Fruit fly (Drosophila melanogaster) whole organism, embryonic: ENCODE results near the gene CG5445.

ENCODE experiments used
- Asciz ChIP-seq: fragments of 200-800 bp; sonication (Bioruptor generic); optimal IDR thresholded peaks from 2 replicates; lab custom pipeline; 2017; ENCODE audit warnings: missing biosample characterization, mild to moderate bottlenecking, missing genetic modification characterization, missing genetic modification reagents
- CG10274 ChIP-seq: fragments of 200-800 bp; sonication (Bioruptor generic); optimal IDR thresholded peaks from 3 replicates; lab custom pipeline; 2017; ENCODE audit warnings: missing biosample characterization, mild to moderate bottlenecking, missing genetic modification characterization
- CG10462 ChIP-seq: fragments of 200-800 bp; sonication (Bioruptor generic); optimal IDR thresholded peaks from 2 replicates; lab custom pipeline; 2016; ENCODE audit warnings: missing biosample characterization, missing genetic modification characterization
- CG11723 ChIP-seq: fragments of 200-800 bp; sonication (Bioruptor generic); optimal IDR thresholded peaks from 2 replicates; lab custom pipeline; 2017; ENCODE audit warnings: missing biosample characterization, mild to moderate bottlenecking, missing genetic modification characterization
- CG13624 ChIP-seq: fragments of 200-800 bp; sonication (Bioruptor generic); optimal IDR thresholded peaks from 2 replicates; lab custom pipeline; 2016; ENCODE audit warnings: missing biosample characterization, missing genetic modification characterization
- CG14014 ChIP-seq: fragments of 200-800 bp; sonication (Bioruptor generic); IDR thresholded peaks from 2 replicates; pipeline ENCODE4 v1.3.6; 2022; ENCODE audit warnings: missing biosample characterization, missing genetic modification characterization
- CG18262 ChIP-seq: fragments of 200-800 bp; optimal IDR thresholded peaks from 3 replicates; lab custom pipeline; 2019; ENCODE audit warnings: missing biosample characterization, mild to moderate bottlenecking, missing genetic modification characterization, moderate library complexity
- CG34422 ChIP-seq: fragments of 200-800 bp; sonication (Bioruptor generic); IDR thresholded peaks from 3 replicates; pipeline ENCODE4 v1.3.6; 2022; ENCODE audit warnings: missing biosample characterization, missing genetic modification characterization
- CG43689 ChIP-seq: fragments of 200-800 bp; sonication (Bioruptor generic); IDR thresholded peaks from 2 replicates; pipeline ENCODE4 v1.3.6; 2022; ENCODE audit warnings: missing biosample characterization, missing genetic modification characterization
- CG6254 ChIP-seq: fragments of 200-800 bp; sonication (Bioruptor generic); optimal IDR thresholded peaks from 3 replicates; lab custom pipeline; 2017; ENCODE audit warnings: mild to moderate bottlenecking, missing biosample characterization, missing genetic modification reagents, missing genetic modification characterization
- CG6272 ChIP-seq: fragments of 200-800 bp; sonication (Bioruptor generic); IDR thresholded peaks from 2 replicates; pipeline ENCODE4 v1.3.6; 2022; ENCODE audit warnings: missing biosample characterization, missing genetic modification characterization
- CG8281 ChIP-seq: fragments of 200-800 bp; sonication (Bioruptor generic); optimal IDR thresholded peaks from 2 replicates; lab custom pipeline; 2018; ENCODE audit warnings: missing biosample characterization, mild to moderate bottlenecking, missing genetic modification characterization, moderate library complexity
- CG8388 ChIP-seq: fragments of 200-800 bp; sonication (Bioruptor generic); optimal IDR thresholded peaks from 2 replicates; lab custom pipeline; 2019; ENCODE audit warnings: missing biosample characterization, mild to moderate bottlenecking, missing genetic modification characterization, moderate library complexity
- CG8944 ChIP-seq: fragments of 200-800 bp; sonication (Bioruptor generic); optimal IDR thresholded peaks from 3 replicates; lab custom pipeline; 2016; ENCODE audit warnings: missing biosample characterization, missing genetic modification characterization
- CG9215 ChIP-seq: fragments of 200-800 bp; sonication (Bioruptor generic); IDR thresholded peaks from 2 replicates; pipeline ENCODE4 v1.3.6; 2022; ENCODE audit warnings: missing biosample characterization, missing genetic modification characterization
- CG9727 ChIP-seq: fragments of 200-800 bp; sonication (Bioruptor generic); optimal IDR thresholded peaks from 3 replicates; lab custom pipeline; 2017; ENCODE audit warnings: missing biosample characterization, mild to moderate bottlenecking, missing genetic modification characterization
- CG9797 ChIP-seq: fragments of 200-800 bp; sonication (Bioruptor generic); optimal IDR thresholded peaks from 3 replicates; lab custom pipeline; 2018; ENCODE audit warnings: missing biosample characterization, mild to moderate bottlenecking, missing genetic modification characterization
- CoRest ChIP-seq: fragments of 200-800 bp; sonication (Bioruptor generic); optimal IDR thresholded peaks from 3 replicates; lab custom pipeline; 2018; ENCODE audit warnings: missing biosample characterization, mild to moderate bottlenecking, missing genetic modification characterization, moderate library complexity
- D19B ChIP-seq: fragments of 200-800 bp; sonication (Bioruptor generic); optimal IDR thresholded peaks from 2 replicates; lab custom pipeline; 2017; ENCODE audit warnings: missing biosample characterization, mild to moderate bottlenecking, missing genetic modification characterization
- H2.0 ChIP-seq: fragments of 200-800 bp; sonication (Bioruptor generic); IDR thresholded peaks from 2 replicates; pipeline ENCODE4 v1.3.6; 2022; ENCODE audit warnings: missing biosample characterization, missing genetic modification characterization
- HLH4C ChIP-seq: fragments of 200-800 bp; sonication (Bioruptor generic); IDR thresholded peaks from 3 replicates; pipeline ENCODE4 v1.3.6; 2022; ENCODE audit warnings: missing biosample characterization, missing genetic modification characterization; ENCODE audit not compliant: partially characterized antibody
- HLHmδ ChIP-seq: fragments of 200-800 bp; sonication (Bioruptor generic); optimal IDR thresholded peaks from 2 replicates; lab custom pipeline; 2018; ENCODE audit warnings: missing biosample characterization, mild to moderate bottlenecking, missing genetic modification characterization, moderate library complexity
- HmgD ChIP-seq: fragments of 200-800 bp; sonication (Bioruptor generic); optimal IDR thresholded peaks from 3 replicates; lab custom pipeline; 2016; ENCODE audit warnings: missing biosample characterization, missing genetic modification characterization
- Hmr ChIP-seq: fragments of 200-800 bp; sonication (Bioruptor generic); optimal IDR thresholded peaks from 3 replicates; lab custom pipeline; 2017; ENCODE audit warnings: mild to moderate bottlenecking, missing biosample characterization, missing genetic modification reagents, missing genetic modification characterization
- Hr3 ChIP-seq: fragments of 200-800 bp; sonication (Bioruptor generic); optimal IDR thresholded peaks from 3 replicates; lab custom pipeline; 2016; ENCODE audit warnings: missing biosample characterization, missing genetic modification characterization
- Hr39 ChIP-seq: fragments of >200 bp; optimal IDR thresholded peaks from 2 replicates; lab custom pipeline; 2017
- NC2α ChIP-seq: fragments of 200-800 bp; sonication (Bioruptor generic); optimal IDR thresholded peaks from 2 replicates; lab custom pipeline; 2016; ENCODE audit warnings: missing biosample characterization, missing genetic modification characterization
- Sox100B ChIP-seq: fragments of 200-800 bp; sonication (Bioruptor generic); optimal IDR thresholded peaks from 3 replicates; lab custom pipeline; 2018; ENCODE audit warnings: missing biosample characterization, mild to moderate bottlenecking, missing genetic modification characterization
- Stat92E ChIP-seq, 3 experiments: fragments of >200 bp in 2 of 3; fragments of 200-800 bp in 1 of 3; sonication (Bioruptor generic) in 1 of 3; optimal IDR thresholded peaks; 2 replicates each; lab custom pipeline; 2017 to 2019; ENCODE audit warnings: missing biosample characterization in 3 of 3, missing genetic modification characterization in 3 of 3, mild to moderate bottlenecking in 1 of 3, moderate library complexity in 1 of 3
- Taf1 ChIP-seq: fragments of 200-800 bp; sonication (Bioruptor generic); IDR thresholded peaks from 2 replicates; pipeline ENCODE4 v1.3.6; 2022; ENCODE audit warnings: missing biosample characterization, missing genetic modification characterization
- Trl ChIP-seq, 3 experiments: fragments of >200 bp in 2 of 3; fragments of 200-800 bp in 1 of 3; sonication (Bioruptor generic) in 1 of 3; optimal IDR thresholded peaks; 2 replicates in 1 of 3; 3 replicates in 2 of 3; lab custom pipeline; 2016 to 2017; ENCODE audit warnings: missing biosample characterization in 1 of 3, missing genetic modification characterization in 1 of 3
- ash1 ChIP-seq: fragments of 200-800 bp; sonication (Bioruptor generic); optimal IDR thresholded peaks from 2 replicates; lab custom pipeline; 2018; ENCODE audit warnings: missing biosample characterization, mild to moderate bottlenecking, missing genetic modification characterization
- bigmax ChIP-seq: fragments of 200-800 bp; sonication (Bioruptor generic); optimal IDR thresholded peaks from 2 replicates; lab custom pipeline; 2018; ENCODE audit warnings: missing biosample characterization, mild to moderate bottlenecking, missing genetic modification characterization
- br ChIP-seq: fragments of >200 bp; optimal IDR thresholded peaks from 2 replicates; lab custom pipeline; 2017
- corto ChIP-seq: fragments of 200-800 bp; sonication (Bioruptor generic); optimal IDR thresholded peaks from 2 replicates; lab custom pipeline; 2016; ENCODE audit warnings: missing biosample characterization, mild to moderate bottlenecking, missing genetic modification characterization, moderate library complexity
- dm ChIP-seq: fragments of 200-800 bp; sonication (Bioruptor generic); optimal IDR thresholded peaks from 3 replicates; lab custom pipeline; 2016; ENCODE audit warnings: missing biosample characterization, missing genetic modification characterization
- ewg ChIP-seq: fragments of 200-800 bp; sonication (Bioruptor generic); optimal IDR thresholded peaks from 3 replicates; lab custom pipeline; 2017; ENCODE audit warnings: mild to moderate bottlenecking, missing biosample characterization, missing genetic modification reagents, missing genetic modification characterization
- fd64A ChIP-seq: fragments of 200-800 bp; sonication (Bioruptor generic); optimal IDR thresholded peaks from 3 replicates; lab custom pipeline; 2018; ENCODE audit warnings: missing biosample characterization, mild to moderate bottlenecking, missing genetic modification characterization
- ftz-f1 ChIP-seq: fragments of 200-800 bp; sonication (Bioruptor generic); optimal IDR thresholded peaks from 2 replicates; lab custom pipeline; 2016; ENCODE audit warnings: missing biosample characterization, missing genetic modification characterization
- fu2 ChIP-seq: fragments of 200-800 bp; sonication (Bioruptor generic); optimal IDR thresholded peaks from 2 replicates; lab custom pipeline; 2016; ENCODE audit warnings: missing biosample characterization, missing genetic modification characterization
- hbn ChIP-seq: fragments of 200-800 bp; sonication (Bioruptor generic); IDR thresholded peaks from 2 replicates; pipeline ENCODE4 v1.3.6; 2022; ENCODE audit warnings: missing biosample characterization, missing genetic modification characterization; ENCODE audit not compliant: partially characterized antibody
- hkb ChIP-seq, 2 experiments: fragments of 200-800 bp in 1 of 2; fragments of >200 bp in 1 of 2; sonication (Bioruptor generic) in 1 of 2; IDR thresholded peaks in 1 of 2; optimal IDR thresholded peaks in 1 of 2; 2 replicates each; pipeline versions ENCODE4 v1.3.6 to Lab custom; 2017 to 2022; ENCODE audit warnings: missing biosample characterization in 1 of 2, missing genetic modification characterization in 1 of 2
- inv ChIP-seq: fragments of 200-800 bp; sonication (Bioruptor generic); IDR thresholded peaks from 2 replicates; pipeline ENCODE4 v1.3.6; 2022; ENCODE audit warnings: missing biosample characterization, missing genetic modification characterization; ENCODE audit not compliant: partially characterized antibody
- otp ChIP-seq: fragments of 200-800 bp; sonication (Bioruptor generic); IDR thresholded peaks from 3 replicates; pipeline ENCODE4, ENCODE4 v1.3.6; 2022; ENCODE audit warnings: missing biosample characterization, missing genetic modification characterization
- pb ChIP-seq: fragments of 200-800 bp; sonication (Bioruptor generic); optimal IDR thresholded peaks from 3 replicates; lab custom pipeline; 2016; ENCODE audit warnings: missing biosample characterization, missing genetic modification characterization
- sens ChIP-seq: fragments of 200-800 bp; sonication (Bioruptor generic); peaks from one replicate; lab custom pipeline; 2016; ENCODE audit warnings: missing biosample characterization, missing genetic modification characterization
- sima ChIP-seq: fragments of 200-800 bp; sonication (Bioruptor generic); optimal IDR thresholded peaks from 2 replicates; lab custom pipeline; 2016; ENCODE audit warnings: missing biosample characterization, missing genetic modification characterization
- slbo ChIP-seq: fragments of 200-800 bp; sonication (Bioruptor generic); IDR thresholded peaks from 2 replicates; pipeline ENCODE4 v1.3.6; 2022; ENCODE audit warnings: missing biosample characterization, missing genetic modification characterization
- tin ChIP-seq: fragments of 200-800 bp; sonication (Bioruptor generic); optimal IDR thresholded peaks from 3 replicates; lab custom pipeline; 2016; ENCODE audit warnings: missing biosample characterization, missing genetic modification characterization
- vfl ChIP-seq: fragments of 200-800 bp; sonication (Bioruptor generic); optimal IDR thresholded peaks from 2 replicates; lab custom pipeline; 2016; ENCODE audit warnings: missing biosample characterization, missing genetic modification characterization
- wdn ChIP-seq: fragments of 200-800 bp; sonication (Bioruptor generic); IDR thresholded peaks from 2 replicates; pipeline ENCODE4 v1.3.6; 2022; ENCODE audit warnings: missing biosample characterization, missing genetic modification characterization
- zfh2 ChIP-seq: fragments of 200-800 bp; sonication (Bioruptor generic); optimal IDR thresholded peaks from 2 replicates; lab custom pipeline; 2016; ENCODE audit warnings: missing biosample characterization, missing genetic modification characterization

Gene CG5445

dm6 chrX:17305544-17305943 lies 23.2 kb downstream of the CG5445 start:
- no peak for TF ChIP-seq Sox100B
- TF ChIP-seq CG6272 = no peak
- no peak for TF ChIP-seq ftz-f1 (GFP tag; lab: Kevin White, UChicago)
- no peak for TF ChIP-seq HLHmδ
- TF ChIP-seq H2.0 (GFP tag; lab: Robert Waterston, UW) = no peak
- no peak for TF ChIP-seq slbo
- no peak for TF ChIP-seq Taf1 (GFP tag; lab: Robert Waterston, UW)
- no peak for TF ChIP-seq zfh2 (GFP tag; lab: Kevin White, UChicago)
- no peak for TF ChIP-seq inv
- no peak for TF ChIP-seq CG43689 (GFP tag; lab: Robert Waterston, UW)
- TF ChIP-seq CG8281 = no peak
- TF ChIP-seq vfl (GFP tag; lab: Kevin White, UChicago) = no peak
- no peak for TF ChIP-seq Hr39 (lab: Kevin White, UChicago)
- TF ChIP-seq CG6254 (GFP tag; lab: Kevin White, UChicago) = no peak
- TF ChIP-seq wdn (GFP tag; lab: Robert Waterston, UW) = no peak
- no peak for TF ChIP-seq CG34422 (GFP tag; lab: Robert Waterston, UW)
- TF ChIP-seq CG8388 (GFP tag; lab: Kevin White, UChicago) = no peak
- no peak for TF ChIP-seq CG11723 (GFP tag; lab: Kevin White, UChicago)
- TF ChIP-seq CG18262 (tag; lab: Kevin White, UChicago) = no peak
- TF ChIP-seq CG9215 (GFP tag; lab: Robert Waterston, UW) = no peak
- peak; percentile 70 for TF ChIP-seq dm (GFP tag; lab: Kevin White, UChicago)
- TF ChIP-seq bigmax (GFP tag; lab: Kevin White, UChicago) = no peak
- no peak for TF ChIP-seq hkb (optimal IDR thresholded peaks at IDR 0.05; lab: Kevin White, UChicago)
- TF ChIP-seq hkb (GFP tag; IDR thresholded peaks at IDR 0.05; lab: Robert Waterston, UW) = no peak
- TF ChIP-seq HmgD (GFP tag; lab: Kevin White, UChicago) = no peak
- no peak for TF ChIP-seq sima (GFP tag; lab: Kevin White, UChicago)
- no peak for TF ChIP-seq Asciz
- no peak for TF ChIP-seq fd64A (GFP tag; lab: Kevin White, UChicago)
- TF ChIP-seq D19B = no peak
- no peak for TF ChIP-seq Hr3
- TF ChIP-seq fu2 (GFP tag; lab: Kevin White, UChicago) = no peak
- no peak for TF ChIP-seq tin
- TF ChIP-seq CG8944 (GFP tag; lab: Kevin White, UChicago) = no peak
- no peak for TF ChIP-seq CG13624
- no peak for TF ChIP-seq br
- TF ChIP-seq ewg (GFP tag; lab: Kevin White, UChicago) = no peak
- no peak for TF ChIP-seq Stat92E (GFP tag; optimal IDR thresholded peaks at IDR 0.05; lab: Kevin White, UChicago)
- no peak for TF ChIP-seq pb
- no peak for TF ChIP-seq CG10462 (GFP tag; lab: Kevin White, UChicago)
- TF ChIP-seq NC2α (GFP tag; lab: Kevin White, UChicago) = no peak
- TF ChIP-seq CG9797 = no peak
- TF ChIP-seq Trl (optimal IDR thresholded peaks at IDR 0.05; lab: Kevin White, UChicago) = peak in 1 of 2 experiments; percentile 2
- TF ChIP-seq Trl (GFP tag; optimal IDR thresholded peaks at IDR 0.05; lab: Kevin White, UChicago) = no peak
- TF ChIP-seq sens (GFP tag; lab: Kevin White, UChicago) = peak; percentile 56
- TF ChIP-seq ash1 (GFP tag; lab: Kevin White, UChicago) = no peak
- no peak for TF ChIP-seq CG10274
- TF ChIP-seq corto (GFP tag; lab: Kevin White, UChicago) = no peak
- peak; percentile 46; the same call in 2 of the 3 replicates for TF ChIP-seq HLH4C (GFP tag; lab: Robert Waterston, UW)
- TF ChIP-seq CG9727 (GFP tag; lab: Kevin White, UChicago) = no peak
- TF ChIP-seq Hmr (GFP tag; lab: Kevin White, UChicago) = peak; percentile 59
- TF ChIP-seq CG14014 (GFP tag; lab: Robert Waterston, UW) = no peak
- TF ChIP-seq CoRest (tag; lab: Kevin White, UChicago) = peak; percentile 51
- no peak for TF ChIP-seq otp (GFP tag; lab: Robert Waterston, UW)
- peak; percentile 76 for TF ChIP-seq hbn (GFP tag; lab: Robert Waterston, UW)
